Fruit fly (Drosophila melanogaster): Measurements from ENCODE around the gene Dhfr.

DNA sequence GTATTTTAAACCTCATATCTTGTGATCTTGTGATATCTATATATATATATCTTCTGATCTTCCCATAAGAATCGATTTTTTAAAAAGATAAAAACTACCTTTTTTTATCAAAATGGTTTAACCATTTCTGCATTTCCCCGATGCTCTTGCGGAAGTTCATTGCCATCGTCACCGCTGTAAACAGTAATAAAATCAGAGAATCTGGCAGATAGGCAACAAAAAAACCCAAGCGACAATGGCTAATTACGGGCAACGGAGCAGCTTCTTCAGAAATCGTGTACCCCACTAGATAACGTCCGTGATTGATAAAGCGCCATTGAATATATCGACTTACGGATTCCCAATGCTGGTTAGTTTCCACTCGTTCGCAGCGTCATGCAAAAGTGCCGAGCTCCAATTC is 26.8 kb upstream of the Dhfr start, which contains the start of gene CG10405:
- TF ChIP-seq pan (optimal IDR thresholded peaks at IDR 0.05) = no peak
- TF ChIP-seq pan (GFP tag; optimal IDR thresholded peaks at IDR 0.05 in 1 of 2, IDR thresholded peaks at IDR 0.05 in 1 of 2) = no peak
- TF ChIP-seq CG9727 (GFP tag; optimal IDR thresholded peaks at IDR 0.05) = no peak
- no peak for TF ChIP-seq hbn (GFP tag; IDR thresholded peaks at IDR 0.05; ENCODE audit: partially characterized antibody)
- TF ChIP-seq lov (optimal IDR thresholded peaks at IDR 0.05) = no peak
- no peak for TF ChIP-seq lov (GFP tag; IDR thresholded peaks at IDR 0.05)
- no peak for TF ChIP-seq CG9797 (GFP tag; optimal IDR thresholded peaks at IDR 0.05)
- TF ChIP-seq nom (GFP tag; optimal IDR thresholded peaks at IDR 0.05) = no peak
